Fruit fly (Drosophila melanogaster): ENCODE results near the gene Jhbp15.
A peak's percentile ranks its signal among the peaks of the same experiment; 100 is the strongest.

Jhbp15 gene

DNA sequence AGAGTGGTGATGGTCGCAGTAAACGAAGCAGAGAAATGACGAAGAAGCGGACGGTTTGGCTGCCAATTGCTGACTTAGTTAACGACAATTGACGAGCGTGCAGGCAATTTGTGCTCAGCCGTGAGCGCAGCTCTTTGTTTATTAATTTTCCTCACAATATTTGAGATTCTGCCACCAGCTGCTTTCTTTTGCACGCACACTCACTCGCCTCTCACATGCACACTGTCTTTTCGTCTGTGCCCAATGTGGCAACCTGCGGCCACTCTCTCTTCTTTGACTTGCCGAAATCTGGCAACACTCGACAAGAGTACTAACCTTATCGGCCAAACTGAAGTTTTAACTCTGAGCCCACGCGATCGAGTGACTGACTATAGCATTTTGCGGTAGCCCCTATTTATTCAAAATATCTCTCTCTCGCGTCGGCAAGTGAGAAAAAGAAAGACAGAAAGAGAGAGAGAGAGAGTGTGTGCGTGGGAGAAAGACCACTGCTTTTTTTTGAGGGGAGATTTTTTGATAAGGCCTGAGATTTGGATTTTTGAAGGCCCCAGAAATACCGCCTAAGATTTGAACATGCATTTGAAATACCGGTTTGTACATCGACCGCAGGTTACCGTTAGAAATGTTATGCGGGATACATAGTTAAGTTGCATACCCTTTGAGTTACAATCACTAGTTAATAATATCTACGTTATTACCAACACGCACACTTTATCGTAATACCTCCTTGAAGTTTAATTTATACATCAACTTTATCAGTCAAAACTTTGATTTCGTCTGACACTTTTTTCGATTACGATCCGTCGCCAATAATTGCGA is 9.9 kb upstream of the Jhbp15 start, which contains the start of gene Mvl (continued):
- peak; percentile 32 for TF ChIP-seq CG13624 (GFP tag; optimal IDR thresholded peaks at IDR 0.05)
- TF ChIP-seq Jarid2 (GFP tag; optimal IDR thresholded peaks at IDR 0.05), result peak; percentile 74
- TF ChIP-seq Lhr (GFP tag; optimal IDR thresholded peaks at IDR 0.05), result peak; percentile 5
- TF ChIP-seq CG2712 (tag; optimal IDR thresholded peaks at IDR 0.05), result peak; percentile 39
- TF ChIP-seq CG4424 (GFP tag; optimal IDR thresholded peaks at IDR 0.05), result no peak
- no peak for TF ChIP-seq tup (GFP tag; optimal IDR thresholded peaks at IDR 0.05)
- peak; percentile 9 for TF ChIP-seq zf30C (GFP tag; optimal IDR thresholded peaks at IDR 0.05)
- TF ChIP-seq Fer1 (GFP tag; optimal IDR thresholded peaks at IDR 0.05), result peak; percentile 29
- peak; percentile 72 for TF ChIP-seq HmgD (GFP tag; optimal IDR thresholded peaks at IDR 0.05)
- no peak for TF ChIP-seq CG8944 (GFP tag; optimal IDR thresholded peaks at IDR 0.05)
- TF ChIP-seq Adf1 (GFP tag; IDR thresholded peaks at IDR 0.05), result peak; percentile 29; the same call in 1 of the 2 replicates
- peak; percentile 38 for TF ChIP-seq CG12769 (tag; optimal IDR thresholded peaks at IDR 0.05)
- TF ChIP-seq Aef1 (GFP tag; IDR thresholded peaks at IDR 0.05), result no peak
- TF ChIP-seq CG2129 (GFP tag; IDR thresholded peaks at IDR 0.05; ENCODE audit: partially characterized antibody), result no peak
- peak; percentile 88 for TF ChIP-seq Myb (GFP tag; optimal IDR thresholded peaks at IDR 0.05)
- peak; percentile 99 for TF ChIP-seq grn (GFP tag; optimal IDR thresholded peaks at IDR 0.05)
- 0 out of 3 replicates have a peak, but pooled peaks have one; percentile 25 for TF ChIP-seq CG14860 (GFP tag; IDR thresholded peaks at IDR 0.05; ENCODE audit: partially characterized antibody)
- TF ChIP-seq BtbVII (GFP tag; optimal IDR thresholded peaks at IDR 0.05), result no peak
- TF ChIP-seq tx (GFP tag; optimal IDR thresholded peaks at IDR 0.05), result peak; percentile 19
- peak; percentile 38 for TF ChIP-seq Sry-δ (GFP tag; optimal IDR thresholded peaks at IDR 0.05)
- TF ChIP-seq Med (GFP tag), result peak; percentile 69
- TF ChIP-seq ssp (GFP tag; IDR thresholded peaks at IDR 0.05), result no peak
- TF ChIP-seq CG15011 (GFP tag; optimal IDR thresholded peaks at IDR 0.05), result no peak
- peak; percentile 30 for TF ChIP-seq pfk (GFP tag; optimal IDR thresholded peaks at IDR 0.05)
- 0 out of 2 replicates have a peak, but pooled peaks have one; percentile 15 for TF ChIP-seq inv (GFP tag; IDR thresholded peaks at IDR 0.05; ENCODE audit: partially characterized antibody)
- peak; percentile 62 for TF ChIP-seq CG4617 (GFP tag; optimal IDR thresholded peaks at IDR 0.05; ENCODE audit: borderline replicate concordance)
- peak; percentile 34 for TF ChIP-seq MESR4 (GFP tag; optimal IDR thresholded peaks at IDR 0.05)
- peak; percentile 73 for TF ChIP-seq stwl (tag; optimal IDR thresholded peaks at IDR 0.05)
- peak; percentile 46 for TF ChIP-seq dm (GFP tag; optimal IDR thresholded peaks at IDR 0.05)
- TF ChIP-seq CG10462 (GFP tag; optimal IDR thresholded peaks at IDR 0.05), result no peak
- TF ChIP-seq CG10267 (tag; optimal IDR thresholded peaks at IDR 0.05), result peak; percentile 34
- TF ChIP-seq pzg (GFP tag; optimal IDR thresholded peaks at IDR 0.05), result peak; percentile 72
- peak; percentile 53 for TF ChIP-seq yki (optimal IDR thresholded peaks at IDR 0.05)
- peak; percentile 39 for TF ChIP-seq Blimp-1 (GFP tag; optimal IDR thresholded peaks at IDR 0.05)
- peak; percentile 58 for TF ChIP-seq kni (GFP tag; optimal IDR thresholded peaks at IDR 0.05)
- peak; percentile 3 for TF ChIP-seq CG18011 (GFP tag; optimal IDR thresholded peaks at IDR 0.05)
- TF ChIP-seq Dp (GFP tag; optimal IDR thresholded peaks at IDR 0.05), result peak; percentile 79
- TF ChIP-seq BEAF-32 (GFP tag; optimal IDR thresholded peaks at IDR 0.05), result peak; percentile 41
- no peak for TF ChIP-seq ro (GFP tag; IDR thresholded peaks at IDR 0.05)
- TF ChIP-seq ewg (GFP tag; optimal IDR thresholded peaks at IDR 0.05), result peak; percentile 82
- peak; percentile 2 for TF ChIP-seq CG31365 (tag; optimal IDR thresholded peaks at IDR 0.05)
- peak in 1 of 2 experiments; percentile 18 for TF ChIP-seq insv (GFP tag; optimal IDR thresholded peaks at IDR 0.05)
- no peak for TF ChIP-seq CG12104 (GFP tag; optimal IDR thresholded peaks at IDR 0.05)
- peak; percentile 82 for TF ChIP-seq ftz-f1 (GFP tag; optimal IDR thresholded peaks at IDR 0.05)
- TF ChIP-seq br (optimal IDR thresholded peaks at IDR 0.05), result no peak
- peak; percentile 89; the same call in 1 of the 4 replicates for TF ChIP-seq chinmo (GFP tag; IDR thresholded peaks at IDR 0.05; ENCODE audit: partially characterized antibody)
- TF ChIP-seq CG10321 (GFP tag; IDR thresholded peaks at IDR 0.05), result peak; percentile 91
- peak; percentile 83 for TF ChIP-seq cg (GFP tag; optimal IDR thresholded peaks at IDR 0.05)

All from whole organism, embryonic.